Worm (Caenorhabditis elegans): ENCODE results near the gene sri-63.

sri-63 gene

DNA sequence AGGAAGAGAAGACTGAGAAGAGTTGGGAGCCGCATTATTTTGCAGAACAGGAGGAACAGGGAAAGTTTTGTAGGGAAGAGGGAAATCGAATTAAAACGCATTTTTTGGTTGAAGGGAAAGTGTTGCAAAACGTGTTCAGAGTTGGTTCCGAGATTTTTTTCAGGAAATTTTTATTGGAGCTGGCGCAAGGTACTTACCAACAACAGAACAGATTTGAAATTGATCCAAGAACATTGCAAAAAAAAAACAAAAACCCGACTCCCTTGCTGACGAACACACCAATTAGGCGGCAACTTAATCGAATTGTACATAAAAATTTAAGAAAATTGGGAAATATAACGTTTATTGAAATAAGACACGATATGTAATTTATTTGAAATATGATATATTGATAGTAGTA, 51.4 kb downstream of the sri-63 start, which contains the start of gene F14D2.7:
TSS of gene F14D2.7 (minus strand) at position 101 of the 400 bp plus-strand sequence.
- TF ChIP-seq pha-4 (tag; optimal IDR thresholded peaks at IDR 0.05) (no peak), ceh-19 (GFP tag; optimal IDR thresholded peaks at IDR 0.05) (no peak), pros-1 (tag; optimal IDR thresholded peaks at IDR 0.05) (no peak), T23F11.4 (GFP tag; optimal IDR thresholded peaks at IDR 0.05) (no peak), dmd-4 (tag; optimal IDR thresholded peaks at IDR 0.05; ENCODE audit: borderline replicate concordance) (no peak), lim-6 (tag; optimal IDR thresholded peaks at IDR 0.05) (no peak), pag-3 (tag; optimal IDR thresholded peaks at IDR 0.05; ENCODE audit: borderline replicate concordance) (no peak), odd-2 (tag; optimal IDR thresholded peaks at IDR 0.05) (no peak), nhr-232 (tag; optimal IDR thresholded peaks at IDR 0.05) (no peak), lin-11 (tag; optimal IDR thresholded peaks at IDR 0.05) (no peak), zip-5 (tag; optimal IDR thresholded peaks at IDR 0.05) (no peak), ceh-48 (tag; optimal IDR thresholded peaks at IDR 0.05) (no peak), che-1 (tag; optimal IDR thresholded peaks at IDR 0.05) (no peak), ceh-9 (tag; optimal IDR thresholded peaks at IDR 0.05) (no peak), elt-4 (tag; optimal IDR thresholded peaks at IDR 0.05) (no peak), ceh-22 (tag; optimal IDR thresholded peaks at IDR 0.05) (no peak), Y22D7AL.16 (tag; optimal IDR thresholded peaks at IDR 0.05) (no peak), unc-42 (tag; optimal IDR thresholded peaks at IDR 0.05) (no peak)
